Worm (Caenorhabditis elegans): ENCODE results near the gene F28A12.10.

- TF ChIP-seq him-1 (tag; optimal IDR thresholded peaks at IDR 0.05) (no peak), dao-5 (tag; optimal IDR thresholded peaks at IDR 0.05) (no peak), W03F9.2 (tag; optimal IDR thresholded peaks at IDR 0.05) (no peak)
Measured at ce11 chrV:8609776-8610529, 27.6 kb downstream of the F28A12.10 start.

All from whole organism, L4/young adult.